Fruit fly (Drosophila melanogaster): ENCODE data around the gene NimC1.

Gene NimC1

dm6 chr2L:13949789-13950188, 26.8 kb downstream of the NimC1 start:
- no peak for TF ChIP-seq noc (tag; optimal IDR thresholded peaks at IDR 0.05)

DNA sequence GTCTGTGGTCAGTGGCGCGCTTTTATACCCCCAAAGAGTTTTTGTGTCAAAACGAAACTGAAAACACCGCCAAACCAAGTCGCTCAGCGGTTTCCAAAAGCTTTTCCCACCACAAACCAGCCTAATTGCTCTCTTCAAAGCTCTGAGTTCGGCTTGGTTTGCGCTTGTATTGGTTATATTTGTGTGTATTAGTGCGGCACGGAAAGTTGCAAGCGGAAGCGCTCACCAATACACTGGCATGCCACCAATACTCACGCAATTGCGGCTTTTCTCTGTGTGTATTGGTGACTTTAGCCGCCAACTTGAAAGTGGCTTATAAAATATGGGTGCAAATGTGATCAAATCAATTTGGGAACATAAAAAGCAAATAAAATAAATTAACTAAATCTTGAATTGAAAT, 29.1 kb downstream of the NimC1 start, which contains the start of gene Vajk3:
Vajk3 (minus strand) TSS at position 1 of the 400 bp plus-strand sequence.
- TF ChIP-seq noc (tag; optimal IDR thresholded peaks at IDR 0.05): no peak

DNA sequence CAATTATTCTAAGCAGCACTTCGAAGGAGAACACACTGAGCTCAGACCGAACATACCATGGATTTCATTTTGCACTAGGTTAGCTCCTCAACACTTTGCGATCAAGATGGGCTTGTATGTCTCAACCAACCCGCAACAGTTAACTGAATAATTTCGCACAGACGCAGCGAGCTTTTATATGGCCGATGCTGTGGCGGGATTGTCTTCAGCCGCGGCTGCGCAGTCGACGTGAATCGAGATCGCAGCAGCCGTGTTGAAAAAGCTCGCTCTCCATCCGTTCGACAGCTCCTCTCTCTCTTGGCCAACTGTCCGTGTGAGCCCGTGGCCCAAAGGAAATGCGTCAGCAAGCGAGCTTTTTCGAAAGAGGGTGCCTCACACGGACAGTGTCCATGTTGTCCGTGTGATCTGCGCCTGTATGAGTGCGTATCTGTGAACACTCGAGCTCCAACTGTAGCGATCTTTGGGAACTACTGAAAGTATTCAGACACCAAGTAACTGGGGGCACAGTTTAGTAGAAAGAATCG, 42.0 kb downstream of the NimC1 start, which contains the start of gene Vajk2:
Vajk2 (minus strand) TSS at position 151 of the 524 bp plus-strand sequence.
- no peak for TF ChIP-seq noc (tag; optimal IDR thresholded peaks at IDR 0.05)

DNA sequence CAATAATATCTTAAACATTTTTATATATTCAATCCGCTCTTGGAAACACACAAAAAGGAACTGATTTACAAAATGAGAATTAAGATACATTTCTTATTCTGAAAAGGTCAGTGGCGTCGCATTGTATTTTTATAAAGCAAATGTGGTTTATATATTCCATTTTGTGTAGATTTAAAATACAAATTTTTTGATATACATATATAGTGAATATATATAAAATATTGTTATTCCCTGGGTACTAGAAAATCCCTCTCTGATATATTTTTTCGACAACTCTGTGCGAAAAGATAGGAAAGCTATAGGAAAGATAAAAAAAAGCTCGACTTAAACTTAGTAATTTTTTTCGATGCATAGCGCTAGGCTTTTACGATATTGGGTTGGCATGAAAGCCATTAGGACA, 45.3 kb downstream of the NimC1 start, which contains the start of gene CG42711:
CG42711 (minus strand) TSS at position 45 of the 400 bp plus-strand sequence.
- no peak for TF ChIP-seq noc (tag; optimal IDR thresholded peaks at IDR 0.05)

- no peak for TF ChIP-seq noc (tag; optimal IDR thresholded peaks at IDR 0.05)
These were observed 48.1 kb downstream of the NimC1 start for dm6 chr2L:13928461-13928860.

dm6 chr2L:13925699-13926098, 50.9 kb downstream of the NimC1 start:
- no peak for TF ChIP-seq noc (tag; optimal IDR thresholded peaks at IDR 0.05)

dm6 chr2L:13923984-13924383, 52.6 kb downstream of the NimC1 start:
- no peak for TF ChIP-seq noc (tag; optimal IDR thresholded peaks at IDR 0.05)

dm6 chr2L:13923453-13923852, 53.1 kb downstream of the NimC1 start, which contains the start of gene Vajk1:
Gene Vajk1, minus strand, starts transcription at chr2L:13923553.
- TF ChIP-seq noc (tag; optimal IDR thresholded peaks at IDR 0.05): no peak
